Fruit fly (Drosophila melanogaster) whole organism, embryonic: Measurements from ENCODE around the gene yellow-b.

Source experiments
- ATbp ChIP-seq: fragments of 200-800 bp; sonication (Bioruptor generic); optimal IDR thresholded peaks from 2 replicates; lab custom pipeline; 2017; ENCODE audit warnings: missing biosample characterization, mild to moderate bottlenecking, missing genetic modification characterization, missing genetic modification reagents
- Awh ChIP-seq: fragments of 200-800 bp; sonication (Bioruptor generic); IDR thresholded peaks from 2 replicates; pipeline ENCODE4, ENCODE4 v1.3.6; 2022; ENCODE audit warnings: missing biosample characterization, missing genetic modification characterization
- CG10431 ChIP-seq: fragments of 200-800 bp; sonication (Bioruptor generic); optimal IDR thresholded peaks from 3 replicates; lab custom pipeline; 2018; ENCODE audit warnings: missing biosample characterization, mild to moderate bottlenecking, missing genetic modification characterization
- CG11560 ChIP-seq: fragments of 200-800 bp; sonication (Bioruptor generic); IDR thresholded peaks from 3 replicates; pipeline ENCODE4 v1.3.6; 2022; ENCODE audit warnings: missing biosample characterization, missing genetic modification characterization
- CG14965 ChIP-seq: fragments of 200-800 bp; sonication (Bioruptor generic); optimal IDR thresholded peaks from 2 replicates; lab custom pipeline; 2016; ENCODE audit warnings: missing biosample characterization, missing genetic modification characterization, borderline replicate concordance
- CG1529 ChIP-seq: fragments of 200-800 bp; sonication (Bioruptor generic); optimal IDR thresholded peaks from 3 replicates; lab custom pipeline; 2018; ENCODE audit warnings: missing biosample characterization, missing genetic modification characterization
- CG15601 ChIP-seq: fragments of 200-800 bp; sonication (Bioruptor generic); optimal IDR thresholded peaks from 3 replicates; lab custom pipeline; 2019; ENCODE audit warnings: missing biosample characterization, mild to moderate bottlenecking, missing genetic modification characterization, moderate library complexity
- CG1647 ChIP-seq: fragments of 200-800 bp; sonication (Bioruptor generic); optimal IDR thresholded peaks from 3 replicates; lab custom pipeline; 2016; ENCODE audit warnings: missing biosample characterization, missing genetic modification characterization
- CG17568 ChIP-seq: fragments of 200-800 bp; sonication (Bioruptor generic); optimal IDR thresholded peaks from 2 replicates; lab custom pipeline; 2018; ENCODE audit warnings: missing biosample characterization, mild to moderate bottlenecking, missing genetic modification characterization, moderate library complexity
- CG17912 ChIP-seq: fragments of 200-800 bp; sonication (Bioruptor generic); optimal IDR thresholded peaks from 2 replicates; lab custom pipeline; 2018; ENCODE audit warnings: missing biosample characterization, mild to moderate bottlenecking, missing genetic modification characterization
- CG18262 ChIP-seq: fragments of 200-800 bp; optimal IDR thresholded peaks from 3 replicates; lab custom pipeline; 2019; ENCODE audit warnings: missing biosample characterization, mild to moderate bottlenecking, missing genetic modification characterization, moderate library complexity
- CG2199 ChIP-seq: fragments of 200-800 bp; sonication (Bioruptor generic); IDR thresholded peaks from 3 replicates; pipeline ENCODE4 v1.3.6; 2022; ENCODE audit warnings: missing biosample characterization, missing genetic modification characterization
- CG2202 ChIP-seq: fragments of 200-800 bp; sonication (Bioruptor generic); optimal IDR thresholded peaks from 2 replicates; lab custom pipeline; 2018; ENCODE audit warnings: missing biosample characterization, mild to moderate bottlenecking, missing genetic modification characterization
- CG33557 ChIP-seq: fragments of 200-800 bp; sonication (Bioruptor generic); optimal IDR thresholded peaks from 2 replicates; lab custom pipeline; 2019; ENCODE audit warnings: missing biosample characterization, mild to moderate bottlenecking, missing genetic modification characterization, moderate library complexity
- CG3407 ChIP-seq: fragments of 200-800 bp; sonication (Bioruptor generic); optimal IDR thresholded peaks from 2 replicates; lab custom pipeline; 2018; ENCODE audit warnings: missing biosample characterization, mild to moderate bottlenecking, missing genetic modification characterization
- CG4707 ChIP-seq: fragments of 200-800 bp; sonication (Bioruptor generic); optimal IDR thresholded peaks from 2 replicates; lab custom pipeline; 2018; ENCODE audit warnings: missing biosample characterization, mild to moderate bottlenecking, missing genetic modification characterization, moderate library complexity
- CG5180 ChIP-seq: fragments of 200-800 bp; sonication (Bioruptor generic); optimal IDR thresholded peaks from 3 replicates; lab custom pipeline; 2017; ENCODE audit warnings: missing biosample characterization, missing genetic modification characterization, mild to moderate bottlenecking, moderate library complexity, missing genetic modification reagents
- CG6854 ChIP-seq: fragments of 200-800 bp; sonication (Bioruptor generic); optimal IDR thresholded peaks from 3 replicates; lab custom pipeline; 2017; ENCODE audit warnings: missing biosample characterization, mild to moderate bottlenecking, missing genetic modification characterization
- Deaf1 ChIP-seq: fragments of 200-800 bp; optimal IDR thresholded peaks from 3 replicates; lab custom pipeline; 2019; ENCODE audit warnings: missing biosample characterization, mild to moderate bottlenecking, missing genetic modification characterization, moderate library complexity
- Dip3 ChIP-seq: fragments of 200-800 bp; sonication (Bioruptor generic); optimal IDR thresholded peaks from 3 replicates; lab custom pipeline; 2016; ENCODE audit warnings: missing biosample characterization, missing genetic modification characterization
- Ets65A ChIP-seq: fragments of 200-800 bp; sonication (Bioruptor generic); peaks from one replicate; lab custom pipeline; 2016; ENCODE audit warnings: missing biosample characterization, missing genetic modification characterization
- Hr78 ChIP-seq, 2 experiments: fragments of 200-800 bp in 1 of 2; fragments of >200 bp in 1 of 2; sonication (Bioruptor generic) in 1 of 2; optimal IDR thresholded peaks; 2 replicates each; lab custom pipeline; 2017 to 2019; ENCODE audit warnings: missing biosample characterization in 2 of 2, missing genetic modification characterization in 2 of 2, mild to moderate bottlenecking in 1 of 2, moderate library complexity in 1 of 2
- Kr ChIP-seq: fragments of 200-800 bp; sonication (Bioruptor generic); optimal IDR thresholded peaks from 2 replicates; lab custom pipeline; 2017; ENCODE audit warnings: missing biosample characterization, mild to moderate bottlenecking, missing genetic modification characterization
- PHDP ChIP-seq: fragments of 200-800 bp; sonication (Bioruptor generic); optimal IDR thresholded peaks from 3 replicates; lab custom pipeline; 2018; ENCODE audit warnings: missing biosample characterization, mild to moderate bottlenecking, missing genetic modification characterization, moderate library complexity
- Sry-δ ChIP-seq: fragments of 200-800 bp; sonication (Bioruptor generic); optimal IDR thresholded peaks from 2 replicates; lab custom pipeline; 2016; ENCODE audit warnings: missing biosample characterization, missing genetic modification characterization
- Taf1 ChIP-seq: fragments of 200-800 bp; sonication (Bioruptor generic); IDR thresholded peaks from 2 replicates; pipeline ENCODE4 v1.3.6; 2022; ENCODE audit warnings: missing biosample characterization, missing genetic modification characterization
- abd-A ChIP-seq: fragments of 200-800 bp; sonication (Bioruptor generic); optimal IDR thresholded peaks from 3 replicates; lab custom pipeline; 2019; ENCODE audit warnings: missing biosample characterization, mild to moderate bottlenecking, missing genetic modification characterization, moderate library complexity
- bsh ChIP-seq, 2 experiments: fragments of 200-800 bp; sonication (Bioruptor generic); optimal IDR thresholded peaks; 2 replicates each; lab custom pipeline; 2017 to 2018; ENCODE audit warnings: mild to moderate bottlenecking in 2 of 2, missing biosample characterization in 2 of 2, missing genetic modification characterization in 2 of 2, moderate library complexity in 1 of 2
- crol ChIP-seq: fragments of 200-800 bp; sonication (Bioruptor generic); IDR thresholded peaks from 2 replicates; pipeline ENCODE4 v1.3.6; 2022; ENCODE audit warnings: missing biosample characterization, missing genetic modification characterization
- crp ChIP-seq, 2 experiments: fragments of 200-800 bp; sonication (Bioruptor generic); optimal IDR thresholded peaks; 2 replicates in 1 of 2; 3 replicates in 1 of 2; lab custom pipeline; 2017; ENCODE audit warnings: missing biosample characterization in 2 of 2, missing genetic modification characterization in 2 of 2, mild to moderate bottlenecking in 1 of 2, moderate library complexity in 1 of 2
- dmrt11E ChIP-seq: fragments of 200-800 bp; sonication (Bioruptor generic); optimal IDR thresholded peaks from 3 replicates; lab custom pipeline; 2018; ENCODE audit warnings: missing biosample characterization, mild to moderate bottlenecking, missing genetic modification characterization, moderate library complexity
- eve ChIP-seq, 2 experiments: fragments of >200 bp; optimal IDR thresholded peaks; 2 replicates each; lab custom pipeline; 2017; ENCODE audit warnings: missing biosample characterization in 2 of 2, missing genetic modification characterization in 2 of 2
- exex ChIP-seq: fragments of 200-800 bp; sonication (Bioruptor generic); optimal IDR thresholded peaks from 4 replicates; lab custom pipeline; 2018; ENCODE audit warnings: missing biosample characterization, mild to moderate bottlenecking, missing genetic modification characterization, moderate library complexity
- gem ChIP-seq: fragments of 200-800 bp; sonication (Bioruptor generic); optimal IDR thresholded peaks from 2 replicates; lab custom pipeline; 2019; ENCODE audit warnings: missing biosample characterization, mild to moderate bottlenecking, missing genetic modification characterization, moderate library complexity
- grn ChIP-seq: fragments of 200-800 bp; sonication (Bioruptor generic); optimal IDR thresholded peaks from 3 replicates; lab custom pipeline; 2017; ENCODE audit warnings: missing biosample characterization, missing genetic modification characterization
- insv ChIP-seq, 2 experiments: fragments of 200-800 bp; sonication (Bioruptor generic); optimal IDR thresholded peaks; 3 replicates each; lab custom pipeline; 2016 to 2018; ENCODE audit warnings: missing biosample characterization in 2 of 2, missing genetic modification characterization in 2 of 2
- kah ChIP-seq: fragments of 200-800 bp; sonication (Bioruptor generic); optimal IDR thresholded peaks from 2 replicates; lab custom pipeline; 2018; ENCODE audit warnings: missing biosample characterization, mild to moderate bottlenecking, missing genetic modification characterization
- ken ChIP-seq: fragments of 200-800 bp; sonication (Bioruptor generic); IDR thresholded peaks from 3 replicates; pipeline ENCODE4 v1.3.6; 2022; ENCODE audit warnings: missing biosample characterization, missing genetic modification characterization
- lbe ChIP-seq: fragments of 200-800 bp; sonication (Bioruptor generic); optimal IDR thresholded peaks from 2 replicates; lab custom pipeline; 2016; ENCODE audit warnings: missing biosample characterization, mild to moderate bottlenecking, missing genetic modification characterization
- nom ChIP-seq: fragments of 200-800 bp; sonication (Bioruptor generic); optimal IDR thresholded peaks from 2 replicates; lab custom pipeline; 2017; ENCODE audit warnings: missing biosample characterization, missing genetic modification characterization, mild to moderate bottlenecking, moderate library complexity, missing genetic modification reagents
- rib ChIP-seq: fragments of 200-800 bp; sonication (Bioruptor generic); IDR thresholded peaks from 2 replicates; pipeline ENCODE4 v1.3.6; 2022; ENCODE audit warnings: missing biosample characterization, missing genetic modification characterization
- salm ChIP-seq: fragments of 200-800 bp; sonication (Bioruptor generic); optimal IDR thresholded peaks from 2 replicates; lab custom pipeline; 2018; ENCODE audit warnings: missing biosample characterization, mild to moderate bottlenecking, missing genetic modification characterization
- sens ChIP-seq: fragments of 200-800 bp; sonication (Bioruptor generic); peaks from one replicate; lab custom pipeline; 2016; ENCODE audit warnings: missing biosample characterization, missing genetic modification characterization
- slp2 ChIP-seq: fragments of 200-800 bp; sonication (Bioruptor generic); optimal IDR thresholded peaks from 2 replicates; lab custom pipeline; 2016; ENCODE audit warnings: missing biosample characterization, missing genetic modification characterization
- sob ChIP-seq: fragments of 200-800 bp; sonication (Bioruptor generic); IDR thresholded peaks from 2 replicates; pipeline ENCODE4 v1.3.6; 2022; ENCODE audit warnings: missing biosample characterization, missing genetic modification characterization
- twi ChIP-seq: fragments of 200-800 bp; optimal IDR thresholded peaks from 2 replicates; lab custom pipeline; 2019; ENCODE audit warnings: missing biosample characterization, mild to moderate bottlenecking, missing genetic modification characterization, moderate library complexity
- wor ChIP-seq: fragments of 200-800 bp; sonication (Bioruptor generic); IDR thresholded peaks from 2 replicates; pipeline ENCODE4 v1.3.6; 2022; ENCODE audit warnings: missing biosample characterization, missing genetic modification characterization

Gene yellow-b

DNA sequence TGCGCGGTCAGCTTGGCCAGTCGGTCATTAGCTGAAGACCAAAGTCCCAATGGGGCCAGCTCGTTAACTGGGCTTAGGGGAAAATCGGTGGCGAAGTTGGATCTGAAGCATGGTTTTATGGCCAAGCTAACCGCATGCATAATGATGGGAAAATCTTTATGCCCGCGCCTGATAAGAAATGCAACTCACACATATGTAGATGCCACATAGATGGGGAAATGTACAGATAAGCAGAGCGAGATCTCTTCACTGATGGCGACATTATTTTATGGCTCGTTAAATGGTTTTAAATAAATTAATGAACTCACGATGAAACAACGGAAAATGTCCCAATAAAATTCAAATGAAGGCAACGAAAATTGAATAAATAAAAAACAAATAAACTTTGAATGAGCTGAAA, 42.2 kb upstream of the yellow-b start (continued):
- TF ChIP-seq Sry-δ (GFP tag; lab: Kevin White, UChicago) (no peak), Awh (peak; percentile 61; the same call in 1 of the 2 replicates), lbe (GFP tag; lab: Kevin White, UChicago) (no peak), abd-A (tag; lab: Kevin White, UChicago) (peak; percentile 71), CG6854 (GFP tag; lab: Kevin White, UChicago) (no peak), Hr78 (GFP tag; optimal IDR thresholded peaks at IDR 0.05; lab: Kevin White, UChicago) (peak in 1 of 2 experiments; percentile 44), Ets65A (GFP tag; lab: Kevin White, UChicago) (no peak), CG5180 (GFP tag; lab: Kevin White, UChicago) (no peak), rib (GFP tag; lab: Robert Waterston, UW) (no peak), wor (GFP tag; lab: Robert Waterston, UW) (no peak)

dm6 chr2L:16713929-16714328, 40.2 kb upstream of the yellow-b start:
- peak; percentile 29 for TF ChIP-seq Deaf1 (tag; lab: Kevin White, UChicago)
- TF ChIP-seq twi (tag; lab: Kevin White, UChicago) = peak; percentile 21
- TF ChIP-seq CG33557 (GFP tag; lab: Kevin White, UChicago) = peak; percentile 63
- TF ChIP-seq abd-A (tag; lab: Kevin White, UChicago) = no peak
- no peak for TF ChIP-seq kah
- peak; percentile 6 for TF ChIP-seq CG3407 (GFP tag; lab: Kevin White, UChicago)
- peak; percentile 37 for TF ChIP-seq CG17568 (GFP tag; lab: Kevin White, UChicago)
- TF ChIP-seq ATbp (GFP tag; lab: Kevin White, UChicago) = peak; percentile 21
- peak; percentile 46 for TF ChIP-seq CG15601
- 0 out of 3 replicates have a peak, but pooled peaks have one; percentile 45 for TF ChIP-seq CG2199
- no peak for TF ChIP-seq CG1647 (GFP tag; lab: Kevin White, UChicago)
- no peak for TF ChIP-seq nom
- TF ChIP-seq CG11560 = no peak
- TF ChIP-seq salm (tag; lab: Kevin White, UChicago) = peak; percentile 41
- TF ChIP-seq crp (GFP tag; optimal IDR thresholded peaks at IDR 0.05; lab: Kevin White, UChicago) = no peak
- peak; percentile 17 for TF ChIP-seq exex (tag; lab: Kevin White, UChicago)
- TF ChIP-seq grn (GFP tag; lab: Kevin White, UChicago) = peak; percentile 16
- 0 out of 3 replicates have a peak, but pooled peaks have one; percentile 7 for TF ChIP-seq ken (GFP tag; lab: Robert Waterston, UW)
- TF ChIP-seq CG17912 (GFP tag; lab: Kevin White, UChicago) = no peak
- peak; percentile 3 for TF ChIP-seq CG18262 (tag; lab: Kevin White, UChicago)
- no peak for TF ChIP-seq Taf1 (GFP tag; lab: Robert Waterston, UW)
- peak in 1 of 2 experiments; percentile 40 for TF ChIP-seq eve (GFP tag; optimal IDR thresholded peaks at IDR 0.05; lab: Kevin White, UChicago)
- TF ChIP-seq CG14965 (GFP tag; lab: Kevin White, UChicago) = no peak
- peak; percentile 32 for TF ChIP-seq dmrt11E (tag; lab: Kevin White, UChicago)
- TF ChIP-seq CG2202 (tag; lab: Kevin White, UChicago) = peak; percentile 43
- no peak for TF ChIP-seq insv (GFP tag; optimal IDR thresholded peaks at IDR 0.05; lab: Kevin White, UChicago)
- TF ChIP-seq CG1529 (GFP tag; lab: Kevin White, UChicago) = peak; percentile 22
- TF ChIP-seq crol (GFP tag; lab: Robert Waterston, UW) = no peak
- peak; percentile 18 for TF ChIP-seq gem (tag; lab: Kevin White, UChicago)
- peak; percentile 3 for TF ChIP-seq Kr (GFP tag; lab: Kevin White, UChicago)
- no peak for TF ChIP-seq sob
- peak; percentile 11 for TF ChIP-seq CG4707 (GFP tag; lab: Kevin White, UChicago)
- TF ChIP-seq PHDP (tag; lab: Kevin White, UChicago) = peak; percentile 18
- peak; percentile 75 for TF ChIP-seq CG10431 (GFP tag; lab: Kevin White, UChicago)
- TF ChIP-seq sens (GFP tag; lab: Kevin White, UChicago) = peak; percentile 70
- no peak for TF ChIP-seq slp2 (GFP tag; lab: Kevin White, UChicago)
- TF ChIP-seq bsh (GFP tag; optimal IDR thresholded peaks at IDR 0.05; lab: Kevin White, UChicago) = peak in 1 of 2 experiments; percentile 21
- TF ChIP-seq Dip3 (GFP tag; lab: Kevin White, UChicago) = no peak
- TF ChIP-seq, all 482 proteins: peak for 24
